Fruit fly (Drosophila melanogaster): ENCODE data around the gene Lam.

The Lam gene

dm6 chr2L:5505130-5505529, 37.1 kb upstream of the Lam start:
- no peak for TF ChIP-seq CG5180 (GFP tag; optimal IDR thresholded peaks at IDR 0.05)
- peak; percentile 11 for TF ChIP-seq Oli (tag; optimal IDR thresholded peaks at IDR 0.05)
- TF ChIP-seq CG12391 (tag; optimal IDR thresholded peaks at IDR 0.05): peak; percentile 0
- TF ChIP-seq gem (tag; optimal IDR thresholded peaks at IDR 0.05): peak; percentile 33

DNA sequence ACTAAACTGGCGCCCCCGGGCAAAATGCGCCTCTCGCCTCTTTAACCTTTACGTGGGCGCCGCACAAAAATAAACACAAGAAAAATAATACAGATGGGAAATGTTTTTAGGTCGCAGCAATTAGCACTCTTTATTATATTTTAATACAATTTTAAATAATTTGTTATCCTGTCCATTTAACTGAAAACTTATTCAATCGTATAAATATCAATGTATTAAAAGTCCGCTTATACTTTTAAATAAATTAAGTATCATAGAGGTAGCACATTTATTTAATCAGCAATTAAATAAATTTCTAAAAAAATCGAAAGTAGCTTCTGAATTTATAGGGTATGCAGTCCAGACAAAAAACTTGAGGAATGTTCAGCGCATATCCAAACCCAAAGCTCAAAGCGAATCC, 35.2 kb upstream of the Lam start:
- no peak for TF ChIP-seq CG15073 (GFP tag; optimal IDR thresholded peaks at IDR 0.05)
- no peak for TF ChIP-seq ATbp (GFP tag; optimal IDR thresholded peaks at IDR 0.05)
- TF ChIP-seq HmgZ (tag; optimal IDR thresholded peaks at IDR 0.05): no peak
- no peak for TF ChIP-seq Side (GFP tag; optimal IDR thresholded peaks at IDR 0.05)
- TF ChIP-seq Dip3 (GFP tag; optimal IDR thresholded peaks at IDR 0.05): no peak
- no peak for TF ChIP-seq pfk (GFP tag; optimal IDR thresholded peaks at IDR 0.05)

DNA sequence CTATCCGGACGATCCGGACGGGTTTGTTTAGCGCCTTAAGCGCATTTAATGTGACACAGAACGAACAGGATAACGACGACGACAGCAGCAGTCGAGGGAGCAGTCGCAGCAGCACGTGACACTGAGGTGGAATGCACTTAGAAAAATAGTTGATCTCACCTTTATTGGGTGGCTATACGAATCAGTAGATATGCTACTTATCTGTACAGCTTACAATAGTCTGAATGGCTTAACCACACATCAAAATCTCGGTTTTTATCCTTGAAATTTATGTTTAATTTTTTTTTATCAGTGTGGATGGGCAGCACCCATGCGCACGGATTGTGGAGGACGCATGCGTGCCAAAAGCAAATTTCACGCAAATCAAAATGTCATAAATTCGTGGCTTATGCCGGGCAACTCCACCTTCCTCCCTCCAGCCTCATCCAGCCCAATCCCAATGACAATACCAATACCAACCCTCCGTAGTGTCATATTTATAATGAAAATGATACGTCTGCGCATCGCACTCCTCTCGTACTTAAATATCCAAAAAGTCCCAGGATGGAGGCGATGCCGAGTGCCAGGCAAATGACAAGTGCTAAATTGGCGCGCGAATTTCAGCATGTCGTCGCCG, 34.3 kb upstream of the Lam start:
- peak; percentile 30 for TF ChIP-seq ewg (GFP tag; optimal IDR thresholded peaks at IDR 0.05)
- TF ChIP-seq Jarid2 (GFP tag; optimal IDR thresholded peaks at IDR 0.05): no peak
- TF ChIP-seq CG33557 (GFP tag; optimal IDR thresholded peaks at IDR 0.05): no peak
- TF ChIP-seq sug (tag; optimal IDR thresholded peaks at IDR 0.05): no peak
- TF ChIP-seq Ets97D (GFP tag; optimal IDR thresholded peaks at IDR 0.05): no peak
- no peak for TF ChIP-seq CG17385 (GFP tag; optimal IDR thresholded peaks at IDR 0.05)
- TF ChIP-seq sisA (GFP tag; IDR thresholded peaks at IDR 0.05): 0 out of 2 replicates have a peak, but pooled peaks have one; percentile 20
- TF ChIP-seq sens (GFP tag): peak; percentile 69
- TF ChIP-seq lmd (GFP tag; IDR thresholded peaks at IDR 0.05): no peak
- no peak for TF ChIP-seq hb (GFP tag; IDR thresholded peaks at IDR 0.05; ENCODE audit: partially characterized antibody)
- TF ChIP-seq fd64A (GFP tag; optimal IDR thresholded peaks at IDR 0.05): no peak
- no peak for TF ChIP-seq Ssrp (tag; optimal IDR thresholded peaks at IDR 0.05)
- TF ChIP-seq CG11695 (GFP tag; IDR thresholded peaks at IDR 0.05): no peak
- TF ChIP-seq CG16863 (GFP tag; optimal IDR thresholded peaks at IDR 0.05): no peak
- peak; percentile 38 for TF ChIP-seq gsb-n (tag; optimal IDR thresholded peaks at IDR 0.05)
- no peak for TF ChIP-seq Sry-δ (GFP tag; optimal IDR thresholded peaks at IDR 0.05)
- no peak for TF ChIP-seq CG8281 (tag; optimal IDR thresholded peaks at IDR 0.05)
- TF ChIP-seq p53 (GFP tag; optimal IDR thresholded peaks at IDR 0.05): no peak
- TF ChIP-seq hkb (optimal IDR thresholded peaks at IDR 0.05): no peak
- TF ChIP-seq hkb (GFP tag; IDR thresholded peaks at IDR 0.05): no peak
- TF ChIP-seq oc (tag; optimal IDR thresholded peaks at IDR 0.05): no peak
- TF ChIP-seq vfl (GFP tag; optimal IDR thresholded peaks at IDR 0.05): no peak
- peak; percentile 60 for TF ChIP-seq Nf-YB (GFP tag; optimal IDR thresholded peaks at IDR 0.05)
- no peak for TF ChIP-seq esg (GFP tag; conservative IDR thresholded peaks at IDR 0.05)
- no peak for TF ChIP-seq dmrt99B (tag; optimal IDR thresholded peaks at IDR 0.05)
- TF ChIP-seq Nf-YC (tag; optimal IDR thresholded peaks at IDR 0.05): peak; percentile 59
- TF ChIP-seq BtbVII (GFP tag; optimal IDR thresholded peaks at IDR 0.05): no peak
- TF ChIP-seq slp2 (GFP tag; optimal IDR thresholded peaks at IDR 0.05): no peak
- no peak for TF ChIP-seq da (GFP tag; optimal IDR thresholded peaks at IDR 0.05)
- TF ChIP-seq CG17186 (GFP tag; optimal IDR thresholded peaks at IDR 0.05): no peak
- no peak for TF ChIP-seq kay (GFP tag; optimal IDR thresholded peaks at IDR 0.05)
- no peak for TF ChIP-seq crc (GFP tag; optimal IDR thresholded peaks at IDR 0.05)
- no peak for TF ChIP-seq Sry-β (GFP tag; optimal IDR thresholded peaks at IDR 0.05)
- no peak for TF ChIP-seq CG9876 (GFP tag; optimal IDR thresholded peaks at IDR 0.05)
- TF ChIP-seq Ptx1 (GFP tag; IDR thresholded peaks at IDR 0.05): 0 out of 2 replicates have a peak, but pooled peaks have one; percentile 12

Measured in whole organism, embryonic.